Worm (Caenorhabditis elegans) whole organism, midembryonic: ENCODE data around the gene jamp-1.

Experiments
- cog-1 ChIP-seq: sonication (generic microtip); optimal IDR thresholded peaks from 2 replicates; lab custom pipeline; 2016; ENCODE audit warnings: missing genetic modification characterization, missing compliant biosample characterization
- flt-1 ChIP-seq: fragments of 200-800 bp; sonication (Bioruptor generic); IDR thresholded peaks from 2 replicates; pipeline ENCODE4 v1.3.6; 2022; ENCODE audit warnings: missing genetic modification characterization, missing compliant biosample characterization
- med-1 ChIP-seq: sonication (generic microtip); optimal IDR thresholded peaks from 2 replicates; lab custom pipeline; 2017; ENCODE audit warnings: missing genetic modification characterization, mild to moderate bottlenecking, missing compliant biosample characterization, antibody characterized with exemption, missing genetic modification reagents; ENCODE audit not compliant: insufficient read depth

ce11 chrV:6033512-6033911, 17.5 kb downstream of the jamp-1 start:
- TF ChIP-seq cog-1 (tag; lab: Kevin White, UChicago): no peak
- TF ChIP-seq med-1 (GFP tag; lab: Kevin White, UChicago): no peak
- no peak for TF ChIP-seq flt-1 (GFP tag; lab: Robert Waterston, UW)
